In genomic region chr3R:5357935-5358414, dm6 we compare ENCODE assay signal across 1 fruit fly cellular context.
A peak's percentile ranks its signal among the peaks of the same experiment; 100 is the strongest.
TF ChIP-seq lines count a peak whose summit lies in the region.

Gene Prosbeta7, minus strand, starts transcription at chr3R:5358364.

TF ChIP-seq in whole organism, embryonic, 481 proteins besides CTCF, POLR2A, EP300 and RAD21 (continued from another document and continues in another):
- TF ChIP-seq CG2678 (tag; optimal IDR thresholded peaks at IDR 0.05; lab: Kevin White, UChicago) (no peak), CG2712 (tag; optimal IDR thresholded peaks at IDR 0.05; lab: Kevin White, UChicago) (peak; percentile 26), Vsx1 (GFP tag; optimal IDR thresholded peaks at IDR 0.05; lab: Kevin White, UChicago) (peak; percentile 12), CG7745 (tag; optimal IDR thresholded peaks at IDR 0.05; lab: Kevin White, UChicago) (peak; percentile 12), knrl (GFP tag; IDR thresholded peaks at IDR 0.05; lab: Robert Waterston, UW; ENCODE audit: partially characterized antibody) (peak; percentile 47; the same call in 1 of the 3 replicates), tap (tag; optimal IDR thresholded peaks at IDR 0.05; lab: Kevin White, UChicago) (no peak), CG7963 (GFP tag; IDR thresholded peaks at IDR 0.05; lab: Robert Waterston, UW; ENCODE audit: partially characterized antibody) (peak; percentile 74), MBD-R2 (GFP tag; IDR thresholded peaks at IDR 0.05; lab: Robert Waterston, UW) (peak; percentile 86), scrt (GFP tag; optimal IDR thresholded peaks at IDR 0.05; lab: Kevin White, UChicago) (no peak), CG10565 (GFP tag; optimal IDR thresholded peaks at IDR 0.05; lab: Kevin White, UChicago) (no peak), vvl (GFP tag; IDR thresholded peaks at IDR 0.05; lab: Robert Waterston, UW) (no peak), CG34224 (GFP tag; IDR thresholded peaks at IDR 0.05; lab: Robert Waterston, UW; ENCODE audit: partially characterized antibody) (peak; percentile 83), tgo (GFP tag; IDR thresholded peaks at IDR 0.05; lab: Robert Waterston, UW) (no peak), schlank (tag; optimal IDR thresholded peaks at IDR 0.05; lab: Kevin White, UChicago) (no peak), Elba2 (GFP tag; optimal IDR thresholded peaks at IDR 0.05; lab: Kevin White, UChicago) (peak; percentile 57), crp (GFP tag; optimal IDR thresholded peaks at IDR 0.05; lab: Kevin White, UChicago) (peak in 1 of 2 experiments; percentile 44), CG10267 (tag; optimal IDR thresholded peaks at IDR 0.05; lab: Kevin White, UChicago) (peak; percentile 26), CG2116 (GFP tag; optimal IDR thresholded peaks at IDR 0.05; lab: Kevin White, UChicago) (peak; percentile 46), CG15601 (tag; optimal IDR thresholded peaks at IDR 0.05; lab: Kevin White, UChicago) (peak; percentile 10), CG7839 (tag; optimal IDR thresholded peaks at IDR 0.05; lab: Kevin White, UChicago) (no peak), Opbp (GFP tag; IDR thresholded peaks at IDR 0.05; lab: Robert Waterston, UW; ENCODE audit: partially characterized antibody) (peak; percentile 79; the same call in 2 of the 3 replicates), Ets97D (GFP tag; optimal IDR thresholded peaks at IDR 0.05; lab: Kevin White, UChicago) (peak; percentile 34), Hey (tag; optimal IDR thresholded peaks at IDR 0.05; lab: Kevin White, UChicago) (no peak), CG4854 (GFP tag; optimal IDR thresholded peaks at IDR 0.05; lab: Kevin White, UChicago) (no peak), nerfin-2 (GFP tag; IDR thresholded peaks at IDR 0.05; lab: Robert Waterston, UW; ENCODE audit: partially characterized antibody) (0 out of 2 replicates have a peak, but pooled peaks have one; percentile 30), pb (GFP tag; optimal IDR thresholded peaks at IDR 0.05; lab: Kevin White, UChicago) (no peak), tll (GFP tag; optimal IDR thresholded peaks at IDR 0.05; lab: Kevin White, UChicago) (peak in 1 of 2 experiments; percentile 72), Myb (GFP tag; optimal IDR thresholded peaks at IDR 0.05; lab: Kevin White, UChicago) (peak; percentile 34), grau (tag; optimal IDR thresholded peaks at IDR 0.05; lab: Kevin White, UChicago) (peak; percentile 4), ash1 (GFP tag; optimal IDR thresholded peaks at IDR 0.05; lab: Kevin White, UChicago) (no peak), Atf6 (GFP tag; IDR thresholded peaks at IDR 0.05; lab: Robert Waterston, UW) (no peak), CG4404 (GFP tag; IDR thresholded peaks at IDR 0.05; lab: Robert Waterston, UW) (no peak), CG9797 (GFP tag; optimal IDR thresholded peaks at IDR 0.05; lab: Kevin White, UChicago) (peak; percentile 90), Med (GFP tag; lab: Kevin White, UChicago) (peak; percentile 39), sna (GFP tag; IDR thresholded peaks at IDR 0.05; lab: Robert Waterston, UW; ENCODE audit: partially characterized antibody) (peak; percentile 84), CG12104 (GFP tag; optimal IDR thresholded peaks at IDR 0.05; lab: Kevin White, UChicago) (no peak), CG14710 (tag; optimal IDR thresholded peaks at IDR 0.05; lab: Kevin White, UChicago) (peak; percentile 37), amos (GFP tag; IDR thresholded peaks at IDR 0.05; lab: Robert Waterston, UW; ENCODE audit: partially characterized antibody) (peak; percentile 71; the same call in 1 of the 2 replicates), CG3407 (GFP tag; optimal IDR thresholded peaks at IDR 0.05; lab: Kevin White, UChicago) (no peak), Dp (GFP tag; optimal IDR thresholded peaks at IDR 0.05; lab: Kevin White, UChicago) (peak; percentile 52), HLH4C (GFP tag; IDR thresholded peaks at IDR 0.05; lab: Robert Waterston, UW; ENCODE audit: partially characterized antibody) (peak; percentile 50), CG11696 (GFP tag; IDR thresholded peaks at IDR 0.05; lab: Robert Waterston, UW) (no peak), ro (GFP tag; IDR thresholded peaks at IDR 0.05; lab: Robert Waterston, UW) (no peak), CG2875 (GFP tag; optimal IDR thresholded peaks at IDR 0.05; lab: Kevin White, UChicago) (no peak), Lim3 (GFP tag; IDR thresholded peaks at IDR 0.05; lab: Robert Waterston, UW) (no peak), CG15514 (GFP tag; optimal IDR thresholded peaks at IDR 0.05; lab: Kevin White, UChicago) (peak; percentile 97), kni (GFP tag; optimal IDR thresholded peaks at IDR 0.05; lab: Kevin White, UChicago) (no peak), gro (GFP tag; optimal IDR thresholded peaks at IDR 0.05; lab: Kevin White, UChicago) (peak; percentile 6), Hr51 (GFP tag; optimal IDR thresholded peaks at IDR 0.05; lab: Kevin White, UChicago) (peak; percentile 1 to 86), unc-4 (GFP tag; IDR thresholded peaks at IDR 0.05; lab: Robert Waterston, UW; ENCODE audit: partially characterized antibody) (peak; percentile 67), usp (GFP tag; optimal IDR thresholded peaks at IDR 0.05; lab: Kevin White, UChicago) (no peak), CG17802 (tag; optimal IDR thresholded peaks at IDR 0.05; lab: Kevin White, UChicago) (no peak), Stat92E (GFP tag; optimal IDR thresholded peaks at IDR 0.05; lab: Kevin White, UChicago) (peak in 1 of 3 experiments; percentile 14), wor (GFP tag; IDR thresholded peaks at IDR 0.05; lab: Robert Waterston, UW) (no peak), chn (GFP tag; optimal IDR thresholded peaks at IDR 0.05; lab: Kevin White, UChicago) (no peak), CG15269 (tag; optimal IDR thresholded peaks at IDR 0.05; lab: Kevin White, UChicago) (no peak), CG11504 (tag; optimal IDR thresholded peaks at IDR 0.05; lab: Kevin White, UChicago) (peak; percentile 28), Sry-δ (GFP tag; optimal IDR thresholded peaks at IDR 0.05; lab: Kevin White, UChicago) (peak; percentile 5), phol (tag; optimal IDR thresholded peaks at IDR 0.05; lab: Kevin White, UChicago) (peak; percentile 10), chinmo (GFP tag; IDR thresholded peaks at IDR 0.05; lab: Robert Waterston, UW; ENCODE audit: partially characterized antibody) (no peak), ato (GFP tag; IDR thresholded peaks at IDR 0.05; lab: Robert Waterston, UW; ENCODE audit: partially characterized antibody) (peak; percentile 81), Nf-YC (tag; optimal IDR thresholded peaks at IDR 0.05; lab: Kevin White, UChicago) (peak; percentile 65), ftz-f1 (GFP tag; optimal IDR thresholded peaks at IDR 0.05; lab: Kevin White, UChicago) (peak; percentile 10), Doc3 (GFP tag; IDR thresholded peaks at IDR 0.05; lab: Robert Waterston, UW; ENCODE audit: partially characterized antibody) (peak; percentile 57; the same call in 2 of the 3 replicates), Gug (GFP tag; IDR thresholded peaks at IDR 0.05; lab: Robert Waterston, UW) (no peak), mam (GFP tag; optimal IDR thresholded peaks at IDR 0.05; lab: Kevin White, UChicago) (no peak), E2f2 (GFP tag; IDR thresholded peaks at IDR 0.05; lab: Robert Waterston, UW) (peak; percentile 56), CG14441 (GFP tag; IDR thresholded peaks at IDR 0.05; lab: Robert Waterston, UW) (no peak), gfzf (GFP tag; optimal IDR thresholded peaks at IDR 0.05; lab: Kevin White, UChicago) (peak; percentile 92), B-H1 (GFP tag; IDR thresholded peaks at IDR 0.05; lab: Robert Waterston, UW) (no peak), Dfd (GFP tag; optimal IDR thresholded peaks at IDR 0.05; lab: Kevin White, UChicago) (no peak), Lhr (GFP tag; optimal IDR thresholded peaks at IDR 0.05; lab: Kevin White, UChicago) (peak; percentile 77), CG14965 (GFP tag; optimal IDR thresholded peaks at IDR 0.05; lab: Kevin White, UChicago; ENCODE audit: borderline replicate concordance) (no peak), Dbx (GFP tag; IDR thresholded peaks at IDR 0.05; lab: Robert Waterston, UW) (no peak), HmgZ (tag; optimal IDR thresholded peaks at IDR 0.05; lab: Kevin White, UChicago) (peak; percentile 65), CG12659 (GFP tag; optimal IDR thresholded peaks at IDR 0.05; lab: Kevin White, UChicago) (peak; percentile 59), chm (GFP tag; IDR thresholded peaks at IDR 0.05; lab: Robert Waterston, UW) (no peak), CG34422 (GFP tag; IDR thresholded peaks at IDR 0.05; lab: Robert Waterston, UW) (peak; percentile 53; the same call in 1 of the 3 replicates), CG5953 (GFP tag; IDR thresholded peaks at IDR 0.05; lab: Robert Waterston, UW) (no peak), CG10147 (GFP tag; optimal IDR thresholded peaks at IDR 0.05; lab: Kevin White, UChicago) (no peak), salm (tag; optimal IDR thresholded peaks at IDR 0.05; lab: Kevin White, UChicago) (no peak), Sin3A (optimal IDR thresholded peaks at IDR 0.05; lab: Kevin White, UChicago) (peak; percentile 16), Neu2 (GFP tag; optimal IDR thresholded peaks at IDR 0.05; lab: Kevin White, UChicago; ENCODE audit: borderline replicate concordance) (no peak), abd-A (tag; optimal IDR thresholded peaks at IDR 0.05; lab: Kevin White, UChicago) (no peak), HHEX (GFP tag; optimal IDR thresholded peaks at IDR 0.05; lab: Kevin White, UChicago) (no peak), Atf-2 (GFP tag; optimal IDR thresholded peaks at IDR 0.05; lab: Kevin White, UChicago) (no peak), jing (GFP tag; optimal IDR thresholded peaks at IDR 0.05; lab: Kevin White, UChicago) (no peak), lab (GFP tag; optimal IDR thresholded peaks at IDR 0.05; lab: Kevin White, UChicago) (no peak), YL-1 (GFP tag; optimal IDR thresholded peaks at IDR 0.05; lab: Kevin White, UChicago) (peak; percentile 39), inv (GFP tag; IDR thresholded peaks at IDR 0.05; lab: Robert Waterston, UW; ENCODE audit: partially characterized antibody) (peak; percentile 29; the same call in 1 of the 2 replicates), Bgb (GFP tag; IDR thresholded peaks at IDR 0.05; lab: Robert Waterston, UW; ENCODE audit: partially characterized antibody) (peak; percentile 78), sd (tag; optimal IDR thresholded peaks at IDR 0.05; lab: Kevin White, UChicago) (peak; percentile 35), unpg (GFP tag; optimal IDR thresholded peaks at IDR 0.05; lab: Kevin White, UChicago) (no peak), kah (GFP tag; optimal IDR thresholded peaks at IDR 0.05; lab: Kevin White, UChicago) (no peak), vnd (GFP tag; IDR thresholded peaks at IDR 0.05; lab: Robert Waterston, UW; ENCODE audit: partially characterized antibody) (peak; percentile 8; the same call in 1 of the 3 replicates), Dll (GFP tag; IDR thresholded peaks at IDR 0.05; lab: Robert Waterston, UW; ENCODE audit: partially characterized antibody) (peak; percentile 66), CG11723 (GFP tag; optimal IDR thresholded peaks at IDR 0.05; lab: Kevin White, UChicago) (no peak), CG14860 (GFP tag; IDR thresholded peaks at IDR 0.05; lab: Robert Waterston, UW; ENCODE audit: partially characterized antibody) (peak; percentile 56), CG10274 (GFP tag; optimal IDR thresholded peaks at IDR 0.05; lab: Kevin White, UChicago) (no peak), CG13287 (GFP tag; IDR thresholded peaks at IDR 0.05; lab: Robert Waterston, UW; ENCODE audit: partially characterized antibody) (peak; percentile 90), crc (GFP tag; optimal IDR thresholded peaks at IDR 0.05; lab: Kevin White, UChicago) (no peak), CG2129 (GFP tag; IDR thresholded peaks at IDR 0.05; lab: Robert Waterston, UW; ENCODE audit: partially characterized antibody) (no peak), hb (GFP tag; IDR thresholded peaks at IDR 0.05; lab: Robert Waterston, UW; ENCODE audit: partially characterized antibody) (peak; percentile 28; the same call in 1 of the 3 replicates), dimm (GFP tag; IDR thresholded peaks at IDR 0.05; lab: Robert Waterston, UW) (no peak), CG11456 (GFP tag; IDR thresholded peaks at IDR 0.05; lab: Robert Waterston, UW) (no peak), CG30403 (GFP tag; optimal IDR thresholded peaks at IDR 0.05; lab: Kevin White, UChicago) (no peak), bbx (GFP tag; IDR thresholded peaks at IDR 0.05; lab: Robert Waterston, UW; ENCODE audit: partially characterized antibody) (peak; percentile 74), twi (tag; optimal IDR thresholded peaks at IDR 0.05; lab: Kevin White, UChicago) (peak; percentile 45), CG1603 (tag; optimal IDR thresholded peaks at IDR 0.05; lab: Kevin White, UChicago) (peak; percentile 68), MESR4 (GFP tag; optimal IDR thresholded peaks at IDR 0.05; lab: Kevin White, UChicago) (peak; percentile 90), B-H2 (GFP tag; optimal IDR thresholded peaks at IDR 0.05; lab: Kevin White, UChicago) (no peak), pzg (GFP tag; optimal IDR thresholded peaks at IDR 0.05; lab: Kevin White, UChicago) (peak; percentile 86), cg (GFP tag; optimal IDR thresholded peaks at IDR 0.05; lab: Kevin White, UChicago) (no peak), CG11247 (GFP tag; IDR thresholded peaks at IDR 0.05; lab: Robert Waterston, UW) (no peak), row (GFP tag; IDR thresholded peaks at IDR 0.05; lab: Robert Waterston, UW) (peak; percentile 42; the same call in 2 of the 3 replicates), CG15696 (tag; optimal IDR thresholded peaks at IDR 0.05; lab: Kevin White, UChicago) (no peak), Asciz (GFP tag; optimal IDR thresholded peaks at IDR 0.05; lab: Kevin White, UChicago) (no peak), Fer2 (tag; optimal IDR thresholded peaks at IDR 0.05; lab: Kevin White, UChicago) (no peak), pita (GFP tag; optimal IDR thresholded peaks at IDR 0.05; lab: Kevin White, UChicago) (no peak), tna (GFP tag; IDR thresholded peaks at IDR 0.05; lab: Robert Waterston, UW; ENCODE audit: partially characterized antibody) (0 out of 2 replicates have a peak, but pooled peaks have one; percentile 18), Optix (GFP tag; IDR thresholded peaks at IDR 0.05; lab: Robert Waterston, UW) (no peak), CG2120 (GFP tag; optimal IDR thresholded peaks at IDR 0.05; lab: Kevin White, UChicago) (no peak), CG30020 (tag; optimal IDR thresholded peaks at IDR 0.05; lab: Kevin White, UChicago) (no peak), lov (optimal IDR thresholded peaks at IDR 0.05; lab: Kevin White, UChicago) (no peak), lov (GFP tag; IDR thresholded peaks at IDR 0.05; lab: Robert Waterston, UW) (no peak), CG13123 (GFP tag; optimal IDR thresholded peaks at IDR 0.05; lab: Kevin White, UChicago) (no peak), CG14667 (GFP tag; IDR thresholded peaks at IDR 0.05; lab: Robert Waterston, UW) (no peak), zen2 (GFP tag; IDR thresholded peaks at IDR 0.05; lab: Robert Waterston, UW; ENCODE audit: partially characterized antibody) (peak; percentile 86)
